Worm (Caenorhabditis elegans) whole organism, midembryonic: ENCODE results near the gene C45B2.8.

Source experiments
- T22C8.4 ChIP-seq: fragments of 200-800 bp; sonication (Bioruptor generic); IDR thresholded peaks from 2 replicates; pipeline ENCODE4 v1.3.6; 2022; ENCODE audit warnings: missing genetic modification characterization, missing compliant biosample characterization
- cog-1 ChIP-seq: sonication (generic microtip); optimal IDR thresholded peaks from 2 replicates; lab custom pipeline; 2016; ENCODE audit warnings: missing genetic modification characterization, missing compliant biosample characterization
- flt-1 ChIP-seq: fragments of 200-800 bp; sonication (Bioruptor generic); IDR thresholded peaks from 2 replicates; pipeline ENCODE4 v1.3.6; 2022; ENCODE audit warnings: missing genetic modification characterization, missing compliant biosample characterization
- klf-2 ChIP-seq: fragments of 200-800 bp; sonication (Bioruptor generic); conservative IDR thresholded peaks from 2 replicates; pipeline ENCODE4 v1.3.6; 2022; ENCODE audit warnings: missing genetic modification reagents, missing genetic modification characterization, missing compliant biosample characterization
- tab-1 ChIP-seq: fragments of 200-800 bp; sonication (Bioruptor generic); IDR thresholded peaks from 2 replicates; pipeline ENCODE4 v1.3.6; 2022; ENCODE audit warnings: missing genetic modification characterization, missing compliant biosample characterization
- ztf-23 ChIP-seq: fragments of 200-800 bp; sonication (Bioruptor generic); IDR thresholded peaks from 2 replicates; pipeline ENCODE4 v1.3.6; 2022; ENCODE audit warnings: missing genetic modification reagents, missing genetic modification characterization, missing compliant biosample characterization
- ztf-29 ChIP-seq: fragments of 200-800 bp; sonication (Bioruptor generic); IDR thresholded peaks from 2 replicates; pipeline ENCODE4 v1.3.6; 2022; ENCODE audit warnings: missing genetic modification reagents, missing genetic modification characterization, missing compliant biosample characterization

DNA sequence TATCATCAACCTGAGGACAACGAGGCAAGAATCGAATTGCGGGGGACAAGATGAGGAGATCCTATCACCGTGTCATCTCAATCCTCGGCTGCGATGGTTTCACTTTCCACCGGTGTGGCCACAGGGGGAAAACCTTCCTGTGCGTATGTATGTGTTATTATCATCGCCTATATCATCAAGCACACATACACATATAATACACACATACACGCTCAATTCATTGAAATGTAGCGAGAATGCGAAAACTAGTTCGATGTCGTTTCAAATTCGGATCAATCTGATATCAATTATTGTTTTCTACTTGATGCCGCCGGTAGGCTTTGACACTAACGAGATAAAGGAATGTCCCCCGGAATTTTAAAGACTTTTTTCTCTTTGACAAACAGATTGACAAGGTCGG is 36.9 kb upstream of the C45B2.8 start:
- no peak for TF ChIP-seq flt-1 (GFP tag; lab: Robert Waterston, UW)
- no peak for TF ChIP-seq klf-2 (GFP tag; lab: Robert Waterston, UW)
- TF ChIP-seq tab-1 (GFP tag; lab: Robert Waterston, UW): no peak
- no peak for TF ChIP-seq ztf-29
- TF ChIP-seq cog-1 (tag; lab: Kevin White, UChicago): no peak
- TF ChIP-seq ztf-23 (GFP tag; lab: Robert Waterston, UW): no peak
- no peak for TF ChIP-seq T22C8.4 (GFP tag; lab: Robert Waterston, UW)
